Fruit fly (Drosophila melanogaster) whole organism, embryonic: Measurements from ENCODE around the gene Ror.
A peak's percentile ranks its signal among the peaks of the same experiment; 100 is the strongest.

Experiments
- Adf1 ChIP-seq: fragments of 200-800 bp; sonication (Bioruptor generic); IDR thresholded peaks from 2 replicates; pipeline ENCODE4 v1.3.6; 2022; ENCODE audit warnings: missing biosample characterization, missing genetic modification characterization
- Atf3 ChIP-seq: fragments of 200-800 bp; sonication (Bioruptor generic); optimal IDR thresholded peaks from 3 replicates; lab custom pipeline; 2016; ENCODE audit warnings: missing biosample characterization, missing genetic modification characterization
- Atf6 ChIP-seq: fragments of 200-800 bp; sonication (Bioruptor generic); IDR thresholded peaks from 2 replicates; pipeline ENCODE4 v1.3.6; 2022; ENCODE audit warnings: missing biosample characterization, missing genetic modification characterization
- CG10267 ChIP-seq: fragments of 200-800 bp; sonication (Bioruptor generic); optimal IDR thresholded peaks from 2 replicates; lab custom pipeline; 2018; ENCODE audit warnings: missing biosample characterization, mild to moderate bottlenecking, missing genetic modification characterization, moderate library complexity
- CG10274 ChIP-seq: fragments of 200-800 bp; sonication (Bioruptor generic); optimal IDR thresholded peaks from 3 replicates; lab custom pipeline; 2017; ENCODE audit warnings: missing biosample characterization, mild to moderate bottlenecking, missing genetic modification characterization
- CG10431 ChIP-seq: fragments of 200-800 bp; sonication (Bioruptor generic); optimal IDR thresholded peaks from 3 replicates; lab custom pipeline; 2018; ENCODE audit warnings: missing biosample characterization, mild to moderate bottlenecking, missing genetic modification characterization
- CG10654 ChIP-seq: fragments of 200-800 bp; sonication (Bioruptor generic); optimal IDR thresholded peaks from 2 replicates; lab custom pipeline; 2016; ENCODE audit warnings: missing biosample characterization, missing genetic modification characterization
- CG11085 ChIP-seq: fragments of 200-800 bp; sonication (Bioruptor generic); IDR thresholded peaks from 2 replicates; pipeline ENCODE4 v1.3.6; 2022; ENCODE audit warnings: missing biosample characterization, missing genetic modification characterization
- CG16863 ChIP-seq: fragments of 200-800 bp; sonication (Bioruptor generic); optimal IDR thresholded peaks from 3 replicates; lab custom pipeline; 2016; ENCODE audit warnings: missing biosample characterization, missing genetic modification characterization
- CG17328 ChIP-seq: fragments of 200-800 bp; sonication (Bioruptor generic); IDR thresholded peaks from 2 replicates; pipeline ENCODE4 v1.3.6; 2022; ENCODE audit warnings: missing biosample characterization, missing genetic modification characterization
- CG17359 ChIP-seq: fragments of 200-800 bp; sonication (Bioruptor generic); optimal IDR thresholded peaks from 3 replicates; lab custom pipeline; 2018; ENCODE audit warnings: missing biosample characterization, mild to moderate bottlenecking, missing genetic modification characterization, moderate library complexity
- CG2712 ChIP-seq: fragments of 200-800 bp; optimal IDR thresholded peaks from 3 replicates; lab custom pipeline; 2019; ENCODE audit warnings: missing biosample characterization, mild to moderate bottlenecking, missing genetic modification characterization, moderate library complexity
- CG2889 ChIP-seq: fragments of 200-800 bp; sonication (Bioruptor generic); IDR thresholded peaks from 3 replicates; pipeline ENCODE4 v1.3.6; 2022; ENCODE audit warnings: missing biosample characterization, missing genetic modification characterization
- CG31224 ChIP-seq: fragments of 200-800 bp; sonication (Bioruptor generic); IDR thresholded peaks from 2 replicates; pipeline ENCODE4 v1.3.6; 2022; ENCODE audit warnings: missing biosample characterization, missing genetic modification characterization
- CG32772 ChIP-seq: fragments of 200-800 bp; sonication (Bioruptor generic); IDR thresholded peaks from 2 replicates; pipeline ENCODE4 v1.3.6; 2022; ENCODE audit warnings: missing biosample characterization, missing genetic modification characterization
- CG34224 ChIP-seq: fragments of 200-800 bp; sonication (Bioruptor generic); IDR thresholded peaks from 3 replicates; pipeline ENCODE4 v1.3.6; 2022; ENCODE audit warnings: missing biosample characterization, missing genetic modification characterization; ENCODE audit not compliant: partially characterized antibody
- CG4360 ChIP-seq: fragments of 200-800 bp; sonication (Bioruptor generic); IDR thresholded peaks from 2 replicates; pipeline ENCODE4 v1.3.6; 2022; ENCODE audit warnings: missing biosample characterization, missing genetic modification characterization
- CG43689 ChIP-seq: fragments of 200-800 bp; sonication (Bioruptor generic); IDR thresholded peaks from 2 replicates; pipeline ENCODE4 v1.3.6; 2022; ENCODE audit warnings: missing biosample characterization, missing genetic modification characterization
- CG6654 ChIP-seq: fragments of 200-800 bp; sonication (Bioruptor generic); optimal IDR thresholded peaks from 2 replicates; lab custom pipeline; 2017; ENCODE audit warnings: missing biosample characterization, mild to moderate bottlenecking, missing genetic modification characterization
- CG7745 ChIP-seq: fragments of 200-800 bp; sonication (Bioruptor generic); optimal IDR thresholded peaks from 2 replicates; lab custom pipeline; 2018; ENCODE audit warnings: missing biosample characterization, mild to moderate bottlenecking, missing genetic modification characterization, moderate library complexity
- CG7928 ChIP-seq: fragments of 200-800 bp; sonication (Bioruptor generic); optimal IDR thresholded peaks from 2 replicates; lab custom pipeline; 2017; ENCODE audit warnings: missing biosample characterization, mild to moderate bottlenecking, missing genetic modification characterization
- CG8924 ChIP-seq: fragments of 200-800 bp; optimal IDR thresholded peaks from 3 replicates; lab custom pipeline; 2019; ENCODE audit warnings: missing biosample characterization, mild to moderate bottlenecking, missing genetic modification characterization, moderate library complexity
- CG9727 ChIP-seq: fragments of 200-800 bp; sonication (Bioruptor generic); optimal IDR thresholded peaks from 3 replicates; lab custom pipeline; 2017; ENCODE audit warnings: missing biosample characterization, mild to moderate bottlenecking, missing genetic modification characterization
- CTCF ChIP-seq: fragments of 200-800 bp; sonication (Bioruptor generic); optimal IDR thresholded peaks from 2 replicates; lab custom pipeline; 2017; ENCODE audit warnings: missing biosample characterization, mild to moderate bottlenecking, missing genetic modification characterization, moderate library complexity
- Dad ChIP-seq: fragments of 200-800 bp; sonication (Bioruptor generic); optimal IDR thresholded peaks from 3 replicates; lab custom pipeline; 2016; ENCODE audit warnings: missing biosample characterization, missing genetic modification characterization
- Doc2 ChIP-seq: fragments of 200-800 bp; sonication (Bioruptor generic); IDR thresholded peaks from 2 replicates; pipeline ENCODE4 v1.3.6; 2022; ENCODE audit warnings: missing biosample characterization, missing genetic modification characterization
- Fer1 ChIP-seq: fragments of 200-800 bp; sonication (Bioruptor generic); optimal IDR thresholded peaks from 2 replicates; lab custom pipeline; 2017; ENCODE audit warnings: missing biosample characterization, mild to moderate bottlenecking, missing genetic modification characterization
- H15 ChIP-seq: fragments of 200-800 bp; sonication (Bioruptor generic); IDR thresholded peaks from 3 replicates; pipeline ENCODE4 v1.3.6; 2022; ENCODE audit warnings: missing biosample characterization, missing genetic modification characterization
- HmgD ChIP-seq: fragments of 200-800 bp; sonication (Bioruptor generic); optimal IDR thresholded peaks from 3 replicates; lab custom pipeline; 2016; ENCODE audit warnings: missing biosample characterization, missing genetic modification characterization
- Hmr ChIP-seq: fragments of 200-800 bp; sonication (Bioruptor generic); optimal IDR thresholded peaks from 3 replicates; lab custom pipeline; 2017; ENCODE audit warnings: mild to moderate bottlenecking, missing biosample characterization, missing genetic modification reagents, missing genetic modification characterization
- Max ChIP-seq: fragments of 200-800 bp; sonication (Bioruptor generic); optimal IDR thresholded peaks from 2 replicates; lab custom pipeline; 2016; ENCODE audit warnings: missing biosample characterization, mild to moderate bottlenecking, missing genetic modification characterization
- Nf-YB ChIP-seq: fragments of 200-800 bp; sonication (Bioruptor generic); optimal IDR thresholded peaks from 3 replicates; lab custom pipeline; 2019; ENCODE audit warnings: missing biosample characterization, mild to moderate bottlenecking, missing genetic modification characterization, moderate library complexity
- Nf-YC ChIP-seq: fragments of 200-800 bp; optimal IDR thresholded peaks from 3 replicates; lab custom pipeline; 2019; ENCODE audit warnings: missing biosample characterization, mild to moderate bottlenecking, missing genetic modification characterization, moderate library complexity
- Poxn ChIP-seq: fragments of 200-800 bp; sonication (Bioruptor generic); IDR thresholded peaks from 2 replicates; pipeline ENCODE4 v1.3.6; 2022; ENCODE audit warnings: missing biosample characterization, missing genetic modification characterization
- Scr ChIP-seq: fragments of 200-800 bp; sonication (Bioruptor generic); IDR thresholded peaks from 2 replicates; pipeline ENCODE4 v1.3.6; 2022; ENCODE audit warnings: missing biosample characterization, missing genetic modification characterization; ENCODE audit not compliant: partially characterized antibody
- Six4 ChIP-seq: fragments of 200-800 bp; sonication (Bioruptor generic); optimal IDR thresholded peaks from 2 replicates; lab custom pipeline; 2016; ENCODE audit warnings: missing biosample characterization, missing genetic modification characterization
- Sox100B ChIP-seq: fragments of 200-800 bp; sonication (Bioruptor generic); optimal IDR thresholded peaks from 3 replicates; lab custom pipeline; 2018; ENCODE audit warnings: missing biosample characterization, mild to moderate bottlenecking, missing genetic modification characterization
- Ssrp ChIP-seq: fragments of 200-800 bp; sonication (Bioruptor generic); optimal IDR thresholded peaks from 2 replicates; lab custom pipeline; 2018; ENCODE audit warnings: missing biosample characterization, mild to moderate bottlenecking, missing genetic modification characterization, moderate library complexity
- Trl ChIP-seq, 3 experiments: fragments of >200 bp in 2 of 3; fragments of 200-800 bp in 1 of 3; sonication (Bioruptor generic) in 1 of 3; optimal IDR thresholded peaks; 2 replicates in 1 of 3; 3 replicates in 2 of 3; lab custom pipeline; 2016 to 2017; ENCODE audit warnings: missing biosample characterization in 1 of 3, missing genetic modification characterization in 1 of 3
- ap ChIP-seq: fragments of 200-800 bp; sonication (Bioruptor generic); IDR thresholded peaks from 2 replicates; pipeline ENCODE4 v1.3.6; 2022; ENCODE audit warnings: missing biosample characterization, missing genetic modification characterization
- bbx ChIP-seq: fragments of 200-800 bp; sonication (Bioruptor generic); IDR thresholded peaks from 2 replicates; pipeline ENCODE4 v1.3.6; 2022; ENCODE audit warnings: missing biosample characterization, missing genetic modification characterization; ENCODE audit not compliant: partially characterized antibody
- cad ChIP-seq: fragments of >200 bp; optimal IDR thresholded peaks from 2 replicates; lab custom pipeline; 2017; ENCODE audit warnings: missing biosample characterization, missing genetic modification characterization
- cg ChIP-seq: fragments of 200-800 bp; sonication (Bioruptor generic); optimal IDR thresholded peaks from 3 replicates; lab custom pipeline; 2019; ENCODE audit warnings: missing biosample characterization, mild to moderate bottlenecking, missing genetic modification characterization, moderate library complexity
- chm ChIP-seq: fragments of 200-800 bp; sonication (Bioruptor generic); IDR thresholded peaks from 2 replicates; pipeline ENCODE4 v1.3.6; 2022; ENCODE audit warnings: missing biosample characterization, missing genetic modification characterization
- h ChIP-seq: fragments of >200 bp; optimal IDR thresholded peaks from 2 replicates; lab custom pipeline; 2017
- her ChIP-seq: fragments of 200-800 bp; sonication (Bioruptor generic); optimal IDR thresholded peaks from 2 replicates; lab custom pipeline; 2016; ENCODE audit warnings: missing biosample characterization, missing genetic modification characterization
- lola ChIP-seq, 3 experiments: fragments of >200 bp in 2 of 3; fragments of 200-800 bp in 1 of 3; sonication (Bioruptor generic) in 1 of 3; optimal IDR thresholded peaks; 2 replicates each; lab custom pipeline; 2017 to 2019; ENCODE audit warnings: missing biosample characterization in 3 of 3, missing genetic modification characterization in 3 of 3, mild to moderate bottlenecking in 1 of 3, moderate library complexity in 1 of 3
- p53 ChIP-seq: fragments of 200-800 bp; sonication (Bioruptor generic); optimal IDR thresholded peaks from 2 replicates; lab custom pipeline; 2016; ENCODE audit warnings: missing biosample characterization, missing genetic modification characterization
- sc ChIP-seq, 3 experiments: fragments of >200 bp in 2 of 3; fragments of 200-800 bp in 1 of 3; sonication (Bioruptor generic) in 1 of 3; optimal IDR thresholded peaks; 2 replicates in 2 of 3; 3 replicates in 1 of 3; lab custom pipeline; 2017; ENCODE audit warnings: mild to moderate bottlenecking in 1 of 3, missing biosample characterization in 1 of 3, missing genetic modification characterization in 1 of 3, missing genetic modification reagents in 1 of 3
- twi ChIP-seq: fragments of 200-800 bp; optimal IDR thresholded peaks from 2 replicates; lab custom pipeline; 2019; ENCODE audit warnings: missing biosample characterization, mild to moderate bottlenecking, missing genetic modification characterization, moderate library complexity

Ror gene

DNA sequence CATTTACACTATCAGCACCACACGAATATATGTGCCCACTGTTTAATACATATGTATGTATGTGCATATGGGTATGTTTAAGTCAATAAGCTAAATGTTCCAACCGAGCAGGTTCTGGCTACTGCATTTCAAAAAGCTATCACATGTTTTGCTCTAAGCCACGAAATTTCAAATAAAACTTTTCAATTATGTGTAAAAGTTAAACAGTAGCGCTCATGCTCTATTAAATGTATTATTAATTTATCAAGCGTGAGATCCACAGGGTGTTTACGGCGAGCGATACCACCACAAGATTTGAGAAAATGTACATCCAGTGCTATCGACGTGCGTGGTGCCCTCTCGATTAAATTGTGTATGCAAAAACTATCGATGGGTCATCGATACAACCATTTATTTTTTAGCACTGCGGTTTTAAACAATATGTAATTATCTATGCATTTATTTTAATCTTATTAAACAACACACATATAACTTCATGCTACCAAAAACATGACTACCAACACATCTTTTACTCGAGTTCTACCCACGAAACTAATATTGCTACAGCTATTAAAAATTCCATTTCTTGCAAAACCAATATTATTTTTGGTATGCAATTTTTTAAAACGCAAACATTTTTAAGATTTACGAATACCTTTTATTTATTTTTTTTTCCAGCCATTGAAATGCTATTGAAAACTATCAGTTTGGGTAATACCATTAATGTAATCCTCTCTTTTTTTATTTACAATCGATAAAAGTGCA lies 9.3 kb downstream of the Ror start, which contains the start of gene Pten (continued):
- peak; percentile 76 for TF ChIP-seq CG10267 (tag; lab: Kevin White, UChicago)
- no peak for TF ChIP-seq CG7745 (tag; lab: Kevin White, UChicago)
- TF ChIP-seq CG11085 (GFP tag; lab: Robert Waterston, UW): no peak
- TF ChIP-seq ap (GFP tag; lab: Robert Waterston, UW): no peak; the same call in 1 of the 2 replicates
- peak; percentile 71 for TF ChIP-seq Ssrp (tag; lab: Kevin White, UChicago)
- peak; percentile 62 for TF ChIP-seq CG10654 (GFP tag; lab: Kevin White, UChicago)
- peak; percentile 89 for TF ChIP-seq bbx (GFP tag; lab: Robert Waterston, UW)
- TF ChIP-seq h: no peak
- peak; percentile 28 for TF ChIP-seq CG10274 (GFP tag; lab: Kevin White, UChicago)
- peak; percentile 51; the same call in 1 of the 2 replicates for TF ChIP-seq CG4360 (GFP tag; lab: Robert Waterston, UW)
- TF ChIP-seq Atf3 (GFP tag; lab: Kevin White, UChicago): peak; percentile 68
- TF ChIP-seq Dad: peak; percentile 55
- TF ChIP-seq Nf-YC (tag; lab: Kevin White, UChicago): peak; percentile 54
- peak; percentile 42 for TF ChIP-seq Six4 (GFP tag; lab: Kevin White, UChicago)
- no peak for TF ChIP-seq Trl (optimal IDR thresholded peaks at IDR 0.05; lab: Kevin White, UChicago)
- TF ChIP-seq Trl (GFP tag; optimal IDR thresholded peaks at IDR 0.05; lab: Kevin White, UChicago): peak; percentile 78
- no peak for TF ChIP-seq H15 (GFP tag; lab: Robert Waterston, UW)
- no peak for TF ChIP-seq her (GFP tag; lab: Kevin White, UChicago)
- peak; percentile 83 for TF ChIP-seq CG2712 (tag; lab: Kevin White, UChicago)
- peak; percentile 60 for TF ChIP-seq CG16863
- no peak for TF ChIP-seq p53
- peak; percentile 80 for TF ChIP-seq CG17359 (tag; lab: Kevin White, UChicago)
- no peak for TF ChIP-seq sc (optimal IDR thresholded peaks at IDR 0.05; lab: Kevin White, UChicago)
- TF ChIP-seq sc (GFP tag; optimal IDR thresholded peaks at IDR 0.05; lab: Kevin White, UChicago): peak; percentile 9
- TF ChIP-seq CG10431 (GFP tag; lab: Kevin White, UChicago): peak; percentile 26
- no peak for TF ChIP-seq CG2889 (GFP tag; lab: Robert Waterston, UW)
- peak; percentile 79 for TF ChIP-seq Max
- TF ChIP-seq cad (GFP tag; lab: Kevin White, UChicago): peak; percentile 74
- TF ChIP-seq CG9727 (GFP tag; lab: Kevin White, UChicago): peak; percentile 90
- TF ChIP-seq Fer1 (GFP tag; lab: Kevin White, UChicago): peak; percentile 55
- TF ChIP-seq HmgD (GFP tag; lab: Kevin White, UChicago): no peak
- TF ChIP-seq CG32772 (GFP tag; lab: Robert Waterston, UW): no peak
- no peak for TF ChIP-seq Poxn (GFP tag; lab: Robert Waterston, UW)
- peak; percentile 70 for TF ChIP-seq Atf6 (GFP tag; lab: Robert Waterston, UW)
- no peak for TF ChIP-seq twi (tag; lab: Kevin White, UChicago)
- TF ChIP-seq Hmr: no peak
- TF ChIP-seq Sox100B (GFP tag; lab: Kevin White, UChicago): peak; percentile 63
- TF ChIP-seq chm (GFP tag; lab: Robert Waterston, UW): no peak
- no peak for TF ChIP-seq Doc2 (GFP tag; lab: Robert Waterston, UW)
- peak; percentile 4 for TF ChIP-seq CG7928 (GFP tag; lab: Kevin White, UChicago)
- TF ChIP-seq Adf1: no peak
- peak; percentile 56 for TF ChIP-seq cg
- TF ChIP-seq Nf-YB (GFP tag; lab: Kevin White, UChicago): no peak
- peak; percentile 44; the same call in 1 of the 2 replicates for TF ChIP-seq CG17328
- peak; percentile 80 for TF ChIP-seq CG34224 (GFP tag; lab: Robert Waterston, UW)
- TF ChIP-seq CTCF: peak; percentile 4
- TF ChIP-seq CG31224 (GFP tag; lab: Robert Waterston, UW): no peak
- no peak for TF ChIP-seq CG43689 (GFP tag; lab: Robert Waterston, UW)
- TF ChIP-seq lola (GFP tag; optimal IDR thresholded peaks at IDR 0.05; lab: Kevin White, UChicago): peak in 1 of 3 experiments; percentile 84
- TF ChIP-seq Scr (GFP tag; lab: Robert Waterston, UW): peak; percentile 89
- TF ChIP-seq CG8924 (tag; lab: Kevin White, UChicago): peak; percentile 80
- TF ChIP-seq CG6654 (GFP tag; lab: Kevin White, UChicago): no peak
